Fruit fly (Drosophila melanogaster): ENCODE data around the gene CG11523.

Gene CG11523

dm6 chr3L:22287994-22288766, 21.7 kb upstream of the CG11523 start, which contains the start of the genes Hem and IleRS (continued):
- no peak for TF ChIP-seq CG11504 (tag; optimal IDR thresholded peaks at IDR 0.05)
- TF ChIP-seq Adf1 (GFP tag; IDR thresholded peaks at IDR 0.05): peak; percentile 61
- TF ChIP-seq CG9727 (GFP tag; optimal IDR thresholded peaks at IDR 0.05): peak; percentile 97
- TF ChIP-seq CG10431 (GFP tag; optimal IDR thresholded peaks at IDR 0.05): no peak
- TF ChIP-seq E2f1 (GFP tag; IDR thresholded peaks at IDR 0.05): peak; percentile 89
- TF ChIP-seq sna (GFP tag; IDR thresholded peaks at IDR 0.05; ENCODE audit: partially characterized antibody): peak; percentile 56
- peak; percentile 94 for TF ChIP-seq unpg (GFP tag; optimal IDR thresholded peaks at IDR 0.05)
- TF ChIP-seq CG4617 (GFP tag; optimal IDR thresholded peaks at IDR 0.05; ENCODE audit: borderline replicate concordance): peak; percentile 58
- TF ChIP-seq dpn (GFP tag; optimal IDR thresholded peaks at IDR 0.05): peak; percentile 90 to 91
- TF ChIP-seq CG9876 (GFP tag; optimal IDR thresholded peaks at IDR 0.05): peak; percentile 83
- TF ChIP-seq sima (GFP tag; optimal IDR thresholded peaks at IDR 0.05): peak; percentile 72
- TF ChIP-seq Atf-2 (GFP tag; optimal IDR thresholded peaks at IDR 0.05): peak; percentile 84
- peak; percentile 92 for TF ChIP-seq CG10366 (GFP tag; IDR thresholded peaks at IDR 0.05)
- peak; percentile 66 for TF ChIP-seq eyg (GFP tag; optimal IDR thresholded peaks at IDR 0.05)
- peak; percentile 49 for TF ChIP-seq emc (GFP tag; optimal IDR thresholded peaks at IDR 0.05)
- TF ChIP-seq en (GFP tag; optimal IDR thresholded peaks at IDR 0.05): peak; percentile 69
- peak; percentile 95 for TF ChIP-seq Sox102F (GFP tag; optimal IDR thresholded peaks at IDR 0.05)
- peak; percentile 52 for TF ChIP-seq CG7928 (GFP tag; optimal IDR thresholded peaks at IDR 0.05)
- peak; percentile 82 for TF ChIP-seq CG8765 (GFP tag; IDR thresholded peaks at IDR 0.05)
- peak; percentile 83 for TF ChIP-seq psq (GFP tag; optimal IDR thresholded peaks at IDR 0.05)
- peak; percentile 93 for TF ChIP-seq Ptx1 (GFP tag; IDR thresholded peaks at IDR 0.05)
- TF ChIP-seq CG17186 (GFP tag; optimal IDR thresholded peaks at IDR 0.05): peak; percentile 66
- TF ChIP-seq Hr39 (optimal IDR thresholded peaks at IDR 0.05): no peak
- peak; percentile 77 for TF ChIP-seq CG2202 (tag; optimal IDR thresholded peaks at IDR 0.05)
- TF ChIP-seq Six4 (GFP tag; optimal IDR thresholded peaks at IDR 0.05): peak; percentile 89
- peak; percentile 91 for TF ChIP-seq CG12942 (GFP tag; optimal IDR thresholded peaks at IDR 0.05)
- peak; percentile 0 for TF ChIP-seq gfzf (GFP tag; optimal IDR thresholded peaks at IDR 0.05)
- TF ChIP-seq CG17829 (tag; optimal IDR thresholded peaks at IDR 0.05): peak; percentile 95
- peak; percentile 65 for TF ChIP-seq tup (GFP tag; optimal IDR thresholded peaks at IDR 0.05)
- TF ChIP-seq Abd-B (GFP tag; optimal IDR thresholded peaks at IDR 0.05): peak; percentile 94
- TF ChIP-seq CG8359 (GFP tag; optimal IDR thresholded peaks at IDR 0.05; ENCODE audit: borderline replicate concordance): peak; percentile 70
- peak; percentile 72 for TF ChIP-seq CG7271 (tag; optimal IDR thresholded peaks at IDR 0.05)
- peak; percentile 67 for TF ChIP-seq NFAT (GFP tag; IDR thresholded peaks at IDR 0.05)
- peak; percentile 35 for TF ChIP-seq CG10274 (GFP tag; optimal IDR thresholded peaks at IDR 0.05)
- peak; percentile 32 for TF ChIP-seq btn (GFP tag; optimal IDR thresholded peaks at IDR 0.05)
- TF ChIP-seq CG2875 (GFP tag; optimal IDR thresholded peaks at IDR 0.05): peak; percentile 84
- no peak for TF ChIP-seq Eip74EF (GFP tag; optimal IDR thresholded peaks at IDR 0.05)
- peak; percentile 71 for TF ChIP-seq Hmx (GFP tag; optimal IDR thresholded peaks at IDR 0.05)
- TF ChIP-seq CG13624 (GFP tag; optimal IDR thresholded peaks at IDR 0.05): peak; percentile 90
- peak; percentile 59; the same call in 1 of the 2 replicates for TF ChIP-seq ham (GFP tag; IDR thresholded peaks at IDR 0.05)
- peak; percentile 91 for TF ChIP-seq Fer3 (tag; optimal IDR thresholded peaks at IDR 0.05)
- TF ChIP-seq grn (GFP tag; optimal IDR thresholded peaks at IDR 0.05): no peak
- peak; percentile 62 for TF ChIP-seq Doc3 (GFP tag; IDR thresholded peaks at IDR 0.05; ENCODE audit: partially characterized antibody)
- peak; percentile 85 for TF ChIP-seq pnt (GFP tag; optimal IDR thresholded peaks at IDR 0.05)
- peak; percentile 53 for TF ChIP-seq tna (GFP tag; IDR thresholded peaks at IDR 0.05; ENCODE audit: partially characterized antibody)
- TF ChIP-seq CG17802 (tag; optimal IDR thresholded peaks at IDR 0.05): peak; percentile 73
- TF ChIP-seq fu2 (GFP tag; optimal IDR thresholded peaks at IDR 0.05): peak; percentile 73
- peak; percentile 95 for TF ChIP-seq CG1602 (GFP tag; optimal IDR thresholded peaks at IDR 0.05)
- peak; percentile 81; the same call in 1 of the 2 replicates for TF ChIP-seq sim (GFP tag; IDR thresholded peaks at IDR 0.05)

All from whole organism, embryonic.